Fruit fly (Drosophila melanogaster) whole organism, embryonic: ENCODE measurements around the gene CG10195.
A peak's percentile ranks its signal among the peaks of the same experiment; 100 is the strongest.

Experiments
- Abd-B ChIP-seq: fragments of 200-800 bp; sonication (Bioruptor generic); optimal IDR thresholded peaks from 2 replicates; lab custom pipeline; 2018; ENCODE audit warnings: missing biosample characterization, mild to moderate bottlenecking, missing genetic modification characterization, moderate library complexity
- Atf6 ChIP-seq: fragments of 200-800 bp; sonication (Bioruptor generic); IDR thresholded peaks from 2 replicates; pipeline ENCODE4 v1.3.6; 2022; ENCODE audit warnings: missing biosample characterization, missing genetic modification characterization
- Bgb ChIP-seq: fragments of 200-800 bp; sonication (Bioruptor generic); IDR thresholded peaks from 2 replicates; pipeline ENCODE4 v1.3.6; 2022; ENCODE audit warnings: missing biosample characterization, missing genetic modification characterization; ENCODE audit not compliant: partially characterized antibody
- CG11504 ChIP-seq: fragments of 200-800 bp; sonication (Bioruptor generic); optimal IDR thresholded peaks from 3 replicates; lab custom pipeline; 2019; ENCODE audit warnings: missing biosample characterization, mild to moderate bottlenecking, missing genetic modification characterization, moderate library complexity
- CG11560 ChIP-seq: fragments of 200-800 bp; sonication (Bioruptor generic); IDR thresholded peaks from 3 replicates; pipeline ENCODE4 v1.3.6; 2022; ENCODE audit warnings: missing biosample characterization, missing genetic modification characterization
- CG11695 ChIP-seq: fragments of 200-800 bp; sonication (Bioruptor generic); IDR thresholded peaks from 3 replicates; pipeline ENCODE4 v1.3.6; 2022; ENCODE audit warnings: missing biosample characterization, missing genetic modification characterization
- CG12659 ChIP-seq: fragments of 200-800 bp; sonication (Bioruptor generic); optimal IDR thresholded peaks from 3 replicates; lab custom pipeline; 2017; ENCODE audit warnings: mild to moderate bottlenecking, missing biosample characterization, missing genetic modification reagents, missing genetic modification characterization
- CG12769 ChIP-seq: fragments of 200-800 bp; sonication (Bioruptor generic); optimal IDR thresholded peaks from 2 replicates; lab custom pipeline; 2019; ENCODE audit warnings: missing biosample characterization, mild to moderate bottlenecking, missing genetic modification characterization, moderate library complexity
- CG13894 ChIP-seq: fragments of 200-800 bp; sonication (Bioruptor generic); optimal IDR thresholded peaks from 3 replicates; lab custom pipeline; 2018; ENCODE audit warnings: missing biosample characterization, mild to moderate bottlenecking, missing genetic modification characterization, moderate library complexity
- CG15601 ChIP-seq: fragments of 200-800 bp; sonication (Bioruptor generic); optimal IDR thresholded peaks from 3 replicates; lab custom pipeline; 2019; ENCODE audit warnings: missing biosample characterization, mild to moderate bottlenecking, missing genetic modification characterization, moderate library complexity
- CG16779 ChIP-seq: fragments of 200-800 bp; sonication (Bioruptor generic); IDR thresholded peaks from 2 replicates; pipeline ENCODE4 v1.3.6; 2022; ENCODE audit warnings: missing biosample characterization, missing genetic modification characterization
- CG17328 ChIP-seq: fragments of 200-800 bp; sonication (Bioruptor generic); IDR thresholded peaks from 2 replicates; pipeline ENCODE4 v1.3.6; 2022; ENCODE audit warnings: missing biosample characterization, missing genetic modification characterization
- CG18476 ChIP-seq: fragments of 200-800 bp; sonication (Bioruptor generic); optimal IDR thresholded peaks from 2 replicates; lab custom pipeline; 2016; ENCODE audit warnings: missing biosample characterization, mild to moderate bottlenecking, missing genetic modification characterization
- CG31224 ChIP-seq: fragments of 200-800 bp; sonication (Bioruptor generic); IDR thresholded peaks from 2 replicates; pipeline ENCODE4 v1.3.6; 2022; ENCODE audit warnings: missing biosample characterization, missing genetic modification characterization
- CG3281 ChIP-seq: fragments of 200-800 bp; sonication (Bioruptor generic); optimal IDR thresholded peaks from 3 replicates; lab custom pipeline; 2017; ENCODE audit warnings: missing biosample characterization, mild to moderate bottlenecking, missing genetic modification characterization
- CG34224 ChIP-seq: fragments of 200-800 bp; sonication (Bioruptor generic); IDR thresholded peaks from 3 replicates; pipeline ENCODE4 v1.3.6; 2022; ENCODE audit warnings: missing biosample characterization, missing genetic modification characterization; ENCODE audit not compliant: partially characterized antibody
- CG34376 ChIP-seq: fragments of 200-800 bp; sonication (Bioruptor generic); optimal IDR thresholded peaks from 2 replicates; lab custom pipeline; 2018; ENCODE audit warnings: missing biosample characterization, mild to moderate bottlenecking, missing genetic modification characterization
- CG5953 ChIP-seq: fragments of 200-800 bp; sonication (Bioruptor generic); IDR thresholded peaks from 2 replicates; pipeline ENCODE4 v1.3.6; 2022; ENCODE audit warnings: missing biosample characterization, missing genetic modification characterization
- CG6765 ChIP-seq: fragments of 200-800 bp; sonication (Bioruptor generic); optimal IDR thresholded peaks from 3 replicates; lab custom pipeline; 2017; ENCODE audit warnings: missing biosample characterization, mild to moderate bottlenecking, missing genetic modification characterization
- CG9727 ChIP-seq: fragments of 200-800 bp; sonication (Bioruptor generic); optimal IDR thresholded peaks from 3 replicates; lab custom pipeline; 2017; ENCODE audit warnings: missing biosample characterization, mild to moderate bottlenecking, missing genetic modification characterization
- CG9876 ChIP-seq: fragments of 200-800 bp; sonication (Bioruptor generic); optimal IDR thresholded peaks from 2 replicates; lab custom pipeline; 2016; ENCODE audit warnings: missing biosample characterization, missing genetic modification characterization
- Dll ChIP-seq: fragments of 200-800 bp; sonication (Bioruptor generic); IDR thresholded peaks from 4 replicates; pipeline ENCODE4 v1.3.6; 2022; ENCODE audit warnings: missing biosample characterization, missing genetic modification characterization; ENCODE audit not compliant: partially characterized antibody
- Dp ChIP-seq: fragments of 200-800 bp; sonication (Bioruptor generic); optimal IDR thresholded peaks from 2 replicates; lab custom pipeline; 2018; ENCODE audit warnings: missing biosample characterization, mild to moderate bottlenecking, missing genetic modification characterization, moderate library complexity
- Ets97D ChIP-seq: fragments of 200-800 bp; sonication (Bioruptor generic); optimal IDR thresholded peaks from 3 replicates; lab custom pipeline; 2016; ENCODE audit warnings: missing biosample characterization, missing genetic modification characterization
- HLH4C ChIP-seq: fragments of 200-800 bp; sonication (Bioruptor generic); IDR thresholded peaks from 3 replicates; pipeline ENCODE4 v1.3.6; 2022; ENCODE audit warnings: missing biosample characterization, missing genetic modification characterization; ENCODE audit not compliant: partially characterized antibody
- Hsf ChIP-seq: fragments of 200-800 bp; sonication (Bioruptor generic); optimal IDR thresholded peaks from 3 replicates; lab custom pipeline; 2016; ENCODE audit warnings: missing biosample characterization, missing genetic modification characterization
- Max ChIP-seq: fragments of 200-800 bp; sonication (Bioruptor generic); optimal IDR thresholded peaks from 2 replicates; lab custom pipeline; 2016; ENCODE audit warnings: missing biosample characterization, mild to moderate bottlenecking, missing genetic modification characterization
- NC2β ChIP-seq: fragments of 200-800 bp; sonication (Bioruptor generic); optimal IDR thresholded peaks from 2 replicates; lab custom pipeline; 2016; ENCODE audit warnings: missing biosample characterization, missing genetic modification characterization
- Rx ChIP-seq: fragments of 200-800 bp; sonication (Bioruptor generic); IDR thresholded peaks from 2 replicates; pipeline ENCODE4 v1.3.6; 2022; ENCODE audit warnings: missing biosample characterization, missing genetic modification characterization
- Sry-β ChIP-seq: fragments of 200-800 bp; sonication (Bioruptor generic); optimal IDR thresholded peaks from 2 replicates; lab custom pipeline; 2018; ENCODE audit warnings: missing biosample characterization, mild to moderate bottlenecking, missing genetic modification characterization, moderate library complexity
- Stat92E ChIP-seq, 3 experiments: fragments of >200 bp in 2 of 3; fragments of 200-800 bp in 1 of 3; sonication (Bioruptor generic) in 1 of 3; optimal IDR thresholded peaks; 2 replicates each; lab custom pipeline; 2017 to 2019; ENCODE audit warnings: missing biosample characterization in 3 of 3, missing genetic modification characterization in 3 of 3, mild to moderate bottlenecking in 1 of 3, moderate library complexity in 1 of 3
- Trl ChIP-seq, 3 experiments: fragments of >200 bp in 2 of 3; fragments of 200-800 bp in 1 of 3; sonication (Bioruptor generic) in 1 of 3; optimal IDR thresholded peaks; 2 replicates in 1 of 3; 3 replicates in 2 of 3; lab custom pipeline; 2016 to 2017; ENCODE audit warnings: missing biosample characterization in 1 of 3, missing genetic modification characterization in 1 of 3
- ac ChIP-seq: fragments of 200-800 bp; sonication (Bioruptor generic); optimal IDR thresholded peaks from 3 replicates; lab custom pipeline; 2017; ENCODE audit warnings: missing biosample characterization, mild to moderate bottlenecking, missing genetic modification characterization
- bsh ChIP-seq, 2 experiments: fragments of 200-800 bp; sonication (Bioruptor generic); optimal IDR thresholded peaks; 2 replicates each; lab custom pipeline; 2017 to 2018; ENCODE audit warnings: mild to moderate bottlenecking in 2 of 2, missing biosample characterization in 2 of 2, missing genetic modification characterization in 2 of 2, moderate library complexity in 1 of 2
- cad ChIP-seq: fragments of >200 bp; optimal IDR thresholded peaks from 2 replicates; lab custom pipeline; 2017; ENCODE audit warnings: missing biosample characterization, missing genetic modification characterization
- disco-r ChIP-seq: fragments of 200-800 bp; sonication (Bioruptor generic); optimal IDR thresholded peaks from 2 replicates; lab custom pipeline; 2016; ENCODE audit warnings: missing biosample characterization, missing genetic modification characterization
- exex ChIP-seq: fragments of 200-800 bp; sonication (Bioruptor generic); optimal IDR thresholded peaks from 4 replicates; lab custom pipeline; 2018; ENCODE audit warnings: missing biosample characterization, mild to moderate bottlenecking, missing genetic modification characterization, moderate library complexity
- gro ChIP-seq: fragments of 200-800 bp; sonication (Bioruptor generic); optimal IDR thresholded peaks from 2 replicates; lab custom pipeline; 2016; ENCODE audit warnings: missing biosample characterization, missing genetic modification characterization
- hkb ChIP-seq, 2 experiments: fragments of 200-800 bp in 1 of 2; fragments of >200 bp in 1 of 2; sonication (Bioruptor generic) in 1 of 2; IDR thresholded peaks in 1 of 2; optimal IDR thresholded peaks in 1 of 2; 2 replicates each; pipeline versions ENCODE4 v1.3.6 to Lab custom; 2017 to 2022; ENCODE audit warnings: missing biosample characterization in 1 of 2, missing genetic modification characterization in 1 of 2
- nerfin-1 ChIP-seq: fragments of 200-800 bp; sonication (Bioruptor generic); optimal IDR thresholded peaks from 3 replicates; lab custom pipeline; 2019; ENCODE audit warnings: missing biosample characterization, mild to moderate bottlenecking, missing genetic modification characterization, moderate library complexity
- peb ChIP-seq: fragments of 200-800 bp; sonication (Bioruptor generic); IDR thresholded peaks from 2 replicates; pipeline ENCODE4 v1.3.6; 2022; ENCODE audit warnings: missing biosample characterization, missing genetic modification characterization
- pum ChIP-seq: fragments of 200-800 bp; sonication (Bioruptor generic); optimal IDR thresholded peaks from 2 replicates; lab custom pipeline; 2016; ENCODE audit warnings: missing biosample characterization, missing genetic modification characterization
- sens ChIP-seq: fragments of 200-800 bp; sonication (Bioruptor generic); peaks from one replicate; lab custom pipeline; 2016; ENCODE audit warnings: missing biosample characterization, missing genetic modification characterization
- seq ChIP-seq: fragments of 200-800 bp; sonication (Bioruptor generic); IDR thresholded peaks from 2 replicates; pipeline ENCODE4 v1.3.6; 2022; ENCODE audit warnings: missing biosample characterization, missing genetic modification characterization
- slou ChIP-seq: fragments of 200-800 bp; sonication (Bioruptor generic); optimal IDR thresholded peaks from 3 replicates; lab custom pipeline; 2016; ENCODE audit warnings: missing biosample characterization, missing genetic modification characterization
- sna ChIP-seq: fragments of 200-800 bp; sonication (Bioruptor generic); IDR thresholded peaks from 2 replicates; pipeline ENCODE4 v1.3.6; 2022; ENCODE audit warnings: missing biosample characterization, missing genetic modification characterization; ENCODE audit not compliant: partially characterized antibody
- sr ChIP-seq: fragments of 200-800 bp; sonication (Bioruptor generic); IDR thresholded peaks from 3 replicates; pipeline ENCODE4 v1.3.6; 2022; ENCODE audit warnings: missing biosample characterization, missing genetic modification characterization
- tio ChIP-seq: fragments of 200-800 bp; sonication (Bioruptor generic); optimal IDR thresholded peaks from 2 replicates; lab custom pipeline; 2017; ENCODE audit warnings: missing biosample characterization, missing genetic modification characterization, inconsistent platforms
- wdn ChIP-seq: fragments of 200-800 bp; sonication (Bioruptor generic); IDR thresholded peaks from 2 replicates; pipeline ENCODE4 v1.3.6; 2022; ENCODE audit warnings: missing biosample characterization, missing genetic modification characterization
- wek ChIP-seq: fragments of 200-800 bp; sonication (Bioruptor generic); optimal IDR thresholded peaks from 3 replicates; lab custom pipeline; 2018; ENCODE audit warnings: missing biosample characterization, mild to moderate bottlenecking, missing genetic modification characterization, moderate library complexity
- yki ChIP-seq: fragments of >200 bp; optimal IDR thresholded peaks from 3 replicates; lab custom pipeline; 2018

Gene CG10195

dm6 chr2L:19463405-19463804 lies 21.1 kb downstream of the CG10195 start (continued):
- TF ChIP-seq CG16779 (no peak), pum (GFP tag; lab: Kevin White, UChicago) (no peak), Atf6 (GFP tag; lab: Robert Waterston, UW) (no peak), CG3281 (peak; percentile 37), tio (GFP tag; lab: Kevin White, UChicago) (peak; percentile 4), CG12769 (tag; lab: Kevin White, UChicago) (no peak), NC2β (GFP tag; lab: Kevin White, UChicago) (no peak), CG9727 (GFP tag; lab: Kevin White, UChicago) (peak; percentile 31), CG31224 (GFP tag; lab: Robert Waterston, UW) (no peak), CG11695 (GFP tag; lab: Robert Waterston, UW) (no peak), HLH4C (no peak), Max (GFP tag; lab: Kevin White, UChicago) (no peak), hkb (optimal IDR thresholded peaks at IDR 0.05; lab: Kevin White, UChicago) (no peak), hkb (GFP tag; IDR thresholded peaks at IDR 0.05; lab: Robert Waterston, UW) (no peak), CG15601 (tag; lab: Kevin White, UChicago) (no peak), CG11504 (peak; percentile 30), bsh (GFP tag; optimal IDR thresholded peaks at IDR 0.05; lab: Kevin White, UChicago) (no peak), disco-r (GFP tag; lab: Kevin White, UChicago) (no peak), Sry-β (no peak), Abd-B (GFP tag; lab: Kevin White, UChicago) (peak; percentile 9), Trl (optimal IDR thresholded peaks at IDR 0.05; lab: Kevin White, UChicago) (no peak), Trl (GFP tag; optimal IDR thresholded peaks at IDR 0.05; lab: Kevin White, UChicago) (no peak), yki (lab: Kevin White, UChicago) (no peak), CG6765 (GFP tag; lab: Kevin White, UChicago) (no peak), seq (GFP tag; lab: Robert Waterston, UW) (no peak), ac (GFP tag; lab: Kevin White, UChicago) (no peak), peb (GFP tag; lab: Robert Waterston, UW) (no peak), exex (tag; lab: Kevin White, UChicago) (no peak), CG5953 (GFP tag; lab: Robert Waterston, UW) (no peak), gro (GFP tag; lab: Kevin White, UChicago) (no peak), CG12659 (no peak), Hsf (no peak), CG9876 (GFP tag; lab: Kevin White, UChicago) (no peak), CG13894 (tag; lab: Kevin White, UChicago) (no peak), CG11560 (no peak), Dll (GFP tag; lab: Robert Waterston, UW) (no peak), sens (peak; percentile 18), sna (GFP tag; lab: Robert Waterston, UW) (no peak), Bgb (no peak), Dp (GFP tag; lab: Kevin White, UChicago) (no peak), CG18476 (GFP tag; lab: Kevin White, UChicago) (no peak), nerfin-1 (no peak), CG34376 (GFP tag; lab: Kevin White, UChicago) (no peak), Stat92E (GFP tag; optimal IDR thresholded peaks at IDR 0.05; lab: Kevin White, UChicago) (no peak), slou (GFP tag; lab: Kevin White, UChicago) (no peak), Ets97D (GFP tag; lab: Kevin White, UChicago) (no peak), wdn (no peak), cad (GFP tag; lab: Kevin White, UChicago) (no peak), wek (GFP tag; lab: Kevin White, UChicago) (no peak), Rx (GFP tag; lab: Robert Waterston, UW) (no peak), CG17328 (GFP tag; lab: Robert Waterston, UW) (no peak), CG34224 (no peak), sr (GFP tag; lab: Robert Waterston, UW) (no peak)
